Worm (Caenorhabditis elegans) whole organism, midembryonic: ENCODE results near the gene vang-1.

Experiments
- T22C8.4 ChIP-seq: fragments of 200-800 bp; sonication (Bioruptor generic); IDR thresholded peaks from 2 replicates; pipeline ENCODE4 v1.3.6; 2022; ENCODE audit warnings: missing genetic modification characterization, missing compliant biosample characterization
- cog-1 ChIP-seq: sonication (generic microtip); optimal IDR thresholded peaks from 2 replicates; lab custom pipeline; 2016; ENCODE audit warnings: missing genetic modification characterization, missing compliant biosample characterization
- flt-1 ChIP-seq: fragments of 200-800 bp; sonication (Bioruptor generic); IDR thresholded peaks from 2 replicates; pipeline ENCODE4 v1.3.6; 2022; ENCODE audit warnings: missing genetic modification characterization, missing compliant biosample characterization
- klf-2 ChIP-seq: fragments of 200-800 bp; sonication (Bioruptor generic); conservative IDR thresholded peaks from 2 replicates; pipeline ENCODE4 v1.3.6; 2022; ENCODE audit warnings: missing genetic modification reagents, missing genetic modification characterization, missing compliant biosample characterization
- med-1 ChIP-seq: sonication (generic microtip); optimal IDR thresholded peaks from 2 replicates; lab custom pipeline; 2017; ENCODE audit warnings: missing genetic modification characterization, mild to moderate bottlenecking, missing compliant biosample characterization, antibody characterized with exemption, missing genetic modification reagents; ENCODE audit not compliant: insufficient read depth
- ref-1 ChIP-seq: fragments of 200-800 bp; sonication (Bioruptor generic); conservative IDR thresholded peaks from 2 replicates; pipeline ENCODE4 v1.3.6; 2022; ENCODE audit warnings: missing genetic modification reagents, missing genetic modification characterization, missing compliant biosample characterization
- tab-1 ChIP-seq: fragments of 200-800 bp; sonication (Bioruptor generic); IDR thresholded peaks from 2 replicates; pipeline ENCODE4 v1.3.6; 2022; ENCODE audit warnings: missing genetic modification characterization, missing compliant biosample characterization
- ztf-23 ChIP-seq: fragments of 200-800 bp; sonication (Bioruptor generic); IDR thresholded peaks from 2 replicates; pipeline ENCODE4 v1.3.6; 2022; ENCODE audit warnings: missing genetic modification reagents, missing genetic modification characterization, missing compliant biosample characterization

- TF ChIP-seq cog-1 (tag; lab: Kevin White, UChicago) (no peak), ztf-23 (GFP tag; lab: Robert Waterston, UW) (no peak), T22C8.4 (no peak), ref-1 (GFP tag; lab: Robert Waterston, UW) (no peak), med-1 (GFP tag; lab: Kevin White, UChicago) (no peak), tab-1 (GFP tag; lab: Robert Waterston, UW) (no peak), flt-1 (GFP tag; lab: Robert Waterston, UW) (no peak), klf-2 (no peak)
Measured at ce11 chrX:2863946-2864345, 21.7 kb upstream of the vang-1 start, which contains the start of gene F53B3.6.
